Worm (Caenorhabditis elegans) whole organism, young adult: ENCODE data around the gene F08F8.11.

ENCODE experiments used
- B0035.1 ChIP-seq: sonication (generic microtip); optimal IDR thresholded peaks from 2 replicates; lab custom pipeline; 2016; ENCODE audit warnings: missing genetic modification characterization, mild to moderate bottlenecking, missing compliant biosample characterization, missing genotype, missing genetic modification reagents
- F10E7.11 ChIP-seq: sonication (generic microtip); optimal IDR thresholded peaks from 2 replicates; lab custom pipeline; 2017; ENCODE audit warnings: mild to moderate bottlenecking, missing genetic modification characterization, moderate library complexity, missing compliant biosample characterization
- F22D6.2 ChIP-seq: sonication (generic microtip); optimal IDR thresholded peaks from 2 replicates; lab custom pipeline; 2016; ENCODE audit warnings: mild to moderate bottlenecking, missing genetic modification characterization, missing compliant biosample characterization
- F52B5.7 ChIP-seq: sonication (generic microtip); optimal IDR thresholded peaks from 2 replicates; lab custom pipeline; 2016; ENCODE audit warnings: mild to moderate bottlenecking, missing genetic modification characterization, missing compliant biosample characterization
- Y53G8AR.9 ChIP-seq: fragments of 200-800 bp; sonication (Bioruptor generic); conservative IDR thresholded peaks from 2 replicates; pipeline ENCODE4 v1.3.6; 2022; ENCODE audit warnings: missing genetic modification reagents, missing genetic modification characterization, missing compliant biosample characterization
- Y56A3A.18 ChIP-seq: fragments of 200-800 bp; sonication (Bioruptor generic); IDR thresholded peaks from 2 replicates; pipeline ENCODE4 v1.3.6; 2022; ENCODE audit warnings: missing genetic modification reagents, missing genetic modification characterization, missing compliant biosample characterization
- Y67H2A.10 ChIP-seq: fragments of 200-800 bp; sonication (Bioruptor generic); conservative IDR thresholded peaks from 2 replicates; pipeline ENCODE4 v1.3.6; 2022; ENCODE audit warnings: missing genetic modification reagents, missing genetic modification characterization, missing compliant biosample characterization
- Y95B8A.8 ChIP-seq: fragments of 200-800 bp; sonication (Bioruptor generic); IDR thresholded peaks from 2 replicates; pipeline ENCODE4 v1.3.6; 2022; ENCODE audit warnings: missing genetic modification reagents, missing genetic modification characterization, missing compliant biosample characterization
- akir-1 ChIP-seq: fragments of 200-800 bp; sonication (Bioruptor generic); optimal IDR thresholded peaks from 2 replicates; lab custom pipeline; 2018; ENCODE audit warnings: mild to moderate bottlenecking, missing genetic modification characterization, moderate library complexity, missing compliant biosample characterization
- ama-1 ChIP-seq, 3 experiments: fragments of 150-350 bp in 1 of 3; sonication (generic microtip) in 2 of 3; optimal IDR thresholded peaks; 2 replicates each; lab custom pipeline; 2014 to 2018; ENCODE audit warnings: missing biosample characterization in 2 of 3, missing genetic modification characterization in 2 of 3, missing genetic modification reagents in 2 of 3
- aptf-3 ChIP-seq: fragments of 200-800 bp; sonication (Bioruptor generic); IDR thresholded peaks from 2 replicates; pipeline ENCODE4 v1.3.6; 2022; ENCODE audit warnings: missing genetic modification characterization, missing compliant biosample characterization
- atf-7 ChIP-seq: sonication (generic microtip); optimal IDR thresholded peaks from 2 replicates; lab custom pipeline; 2017; ENCODE audit warnings: mild to moderate bottlenecking, missing genetic modification characterization, missing compliant biosample characterization
- bed-2 ChIP-seq: fragments of 200-800 bp; sonication (Bioruptor generic); IDR thresholded peaks from 2 replicates; pipeline ENCODE4 v1.3.6; 2022; ENCODE audit warnings: missing genetic modification reagents, missing genetic modification characterization, missing compliant biosample characterization
- cebp-1 ChIP-seq, 2 experiments: fragments of 200-800 bp in 1 of 2; sonication (Bioruptor generic) in 1 of 2; sonication (generic microtip) in 1 of 2; IDR thresholded peaks in 1 of 2; optimal IDR thresholded peaks in 1 of 2; 2 replicates each; pipeline versions ENCODE4 v1.3.6 to Lab custom; 2017 to 2022; ENCODE audit warnings: missing compliant biosample characterization in 2 of 2, missing genetic modification characterization in 2 of 2, mild to moderate bottlenecking in 1 of 2, missing genetic modification reagents in 1 of 2, moderate library complexity in 1 of 2
- ceh-58 ChIP-seq: fragments of 200-800 bp; sonication (Bioruptor generic); IDR thresholded peaks from 2 replicates; pipeline ENCODE4 v1.3.6; 2022; ENCODE audit warnings: missing genetic modification characterization, missing compliant biosample characterization
- chd-7 ChIP-seq: sonication (generic microtip); optimal IDR thresholded peaks from 2 replicates; lab custom pipeline; 2016; ENCODE audit warnings: mild to moderate bottlenecking, missing genetic modification characterization, moderate library complexity, missing compliant biosample characterization
- dpff-1 ChIP-seq: sonication (generic microtip); optimal IDR thresholded peaks from 2 replicates; lab custom pipeline; 2017; ENCODE audit warnings: mild to moderate bottlenecking, missing genetic modification characterization, missing compliant biosample characterization
- dpl-1 ChIP-seq: fragments of 150-350 bp; optimal IDR thresholded peaks from 2 replicates; lab custom pipeline; 2014; ENCODE audit warnings: missing biosample characterization, missing genetic modification reagents, missing genetic modification characterization
- him-1 ChIP-seq: sonication (generic microtip); optimal IDR thresholded peaks from 2 replicates; lab custom pipeline; 2016; ENCODE audit warnings: missing genotype, missing genetic modification reagents, missing genetic modification characterization, missing compliant biosample characterization
- hlh-12 ChIP-seq: sonication (generic microtip); optimal IDR thresholded peaks from 2 replicates; lab custom pipeline; 2016; ENCODE audit warnings: missing genetic modification characterization, missing compliant biosample characterization
- hlh-26 ChIP-seq: fragments of 200-800 bp; sonication (Bioruptor generic); conservative IDR thresholded peaks from 2 replicates; pipeline ENCODE4 v1.3.6; 2022; ENCODE audit warnings: missing genetic modification reagents, missing genetic modification characterization, missing compliant biosample characterization
- let-526 ChIP-seq: fragments of 200-800 bp; sonication (Bioruptor generic); IDR thresholded peaks from 2 replicates; pipeline ENCODE4 v1.3.6; 2022; ENCODE audit warnings: missing genetic modification reagents, missing genetic modification characterization, missing compliant biosample characterization
- lin-40 ChIP-seq: sonication (generic microtip); optimal IDR thresholded peaks from 2 replicates; lab custom pipeline; 2016; ENCODE audit warnings: missing genetic modification characterization, mild to moderate bottlenecking, missing compliant biosample characterization, missing genotype, missing genetic modification reagents
- lin-54 ChIP-seq: fragments of 200-800 bp; sonication (Bioruptor generic); optimal IDR thresholded peaks from 2 replicates; lab custom pipeline; 2018; ENCODE audit warnings: mild to moderate bottlenecking, missing genetic modification characterization, missing compliant biosample characterization
- lsy-27 ChIP-seq: sonication (generic microtip); optimal IDR thresholded peaks from 2 replicates; lab custom pipeline; 2017; ENCODE audit warnings: missing genetic modification characterization, mild to moderate bottlenecking, missing compliant biosample characterization, antibody characterized with exemption, missing genotype, borderline replicate concordance; ENCODE audit not compliant: insufficient read depth
- mcd-1 ChIP-seq: fragments of 200-800 bp; sonication (Bioruptor generic); IDR thresholded peaks from 2 replicates; pipeline ENCODE4 v1.3.6; 2022; ENCODE audit warnings: missing genetic modification reagents, missing genetic modification characterization, missing compliant biosample characterization
- nfyb-1 ChIP-seq: fragments of 200-800 bp; sonication (Bioruptor generic); IDR thresholded peaks from 2 replicates; pipeline ENCODE4 v1.3.6; 2022; ENCODE audit warnings: missing genetic modification reagents, missing genetic modification characterization, missing compliant biosample characterization
- nhr-120 ChIP-seq: fragments of 200-800 bp; sonication (Bioruptor generic); IDR thresholded peaks from 2 replicates; pipeline ENCODE4 v1.3.6; 2022; ENCODE audit warnings: missing genetic modification characterization, missing compliant biosample characterization
- nhr-80 ChIP-seq: sonication (generic microtip); optimal IDR thresholded peaks from 2 replicates; lab custom pipeline; 2016; ENCODE audit warnings: missing genetic modification characterization, missing compliant biosample characterization
- pha-4 ChIP-seq: fragments of 150-350 bp; sonication (generic microtip); optimal IDR thresholded peaks from 2 replicates; lab custom pipeline; 2014; ENCODE audit warnings: missing biosample characterization, missing genetic modification reagents, missing genetic modification characterization
- sdz-38 ChIP-seq: sonication (generic microtip); optimal IDR thresholded peaks from 2 replicates; lab custom pipeline; 2016; ENCODE audit warnings: missing genotype, missing genetic modification characterization, missing compliant biosample characterization
- snpc-1.1 ChIP-seq: sonication (generic microtip); optimal IDR thresholded peaks from 2 replicates; lab custom pipeline; 2017; ENCODE audit warnings: missing genetic modification characterization, mild to moderate bottlenecking, missing compliant biosample characterization, antibody characterized with exemption, moderate library complexity, missing genotype, missing genetic modification reagents; ENCODE audit not compliant: insufficient read depth
- unc-130 ChIP-seq: sonication (generic microtip); optimal IDR thresholded peaks from 2 replicates; lab custom pipeline; 2016; ENCODE audit warnings: missing genetic modification reagents, missing genetic modification characterization, missing compliant biosample characterization
- zfh-2 ChIP-seq: fragments of 200-800 bp; sonication (Bioruptor generic); conservative IDR thresholded peaks from 2 replicates; pipeline ENCODE4 v1.3.6; 2022; ENCODE audit warnings: missing genetic modification reagents, missing genetic modification characterization, missing compliant biosample characterization
- zim-3 ChIP-seq: sonication (generic microtip); optimal IDR thresholded peaks from 2 replicates; lab custom pipeline; 2017; ENCODE audit warnings: mild to moderate bottlenecking, missing genetic modification characterization, moderate library complexity, missing compliant biosample characterization
- ztf-22 ChIP-seq: fragments of 200-800 bp; sonication (Bioruptor generic); optimal IDR thresholded peaks from 2 replicates; lab custom pipeline; 2018; ENCODE audit warnings: mild to moderate bottlenecking, missing genetic modification characterization, moderate library complexity, missing compliant biosample characterization
- ztf-26 ChIP-seq: sonication (generic microtip); optimal IDR thresholded peaks from 2 replicates; lab custom pipeline; 2017; ENCODE audit warnings: missing genetic modification characterization, missing compliant biosample characterization
- ztf-6 ChIP-seq: fragments of 200-800 bp; sonication (Bioruptor generic); IDR thresholded peaks from 2 replicates; pipeline ENCODE4 v1.3.6; 2022; ENCODE audit warnings: missing genetic modification reagents, missing genetic modification characterization, missing compliant biosample characterization

F08F8.11 gene

ce11 chrIII:7329155-7329732 lies 36.5 kb upstream of the F08F8.11 start, which contains the start of gene lab-2 (continued):
- TF ChIP-seq F52B5.7 (tag; lab: Kevin White, UChicago) (peak; percentile 67), Y56A3A.18 (GFP tag; lab: Robert Waterston, UW) (peak; percentile 65; the same call in 1 of the 2 replicates), nhr-120 (GFP tag; lab: Robert Waterston, UW) (no peak), zim-3 (tag; lab: Kevin White, UChicago) (peak; percentile 17), hlh-26 (GFP tag; lab: Robert Waterston, UW) (no peak), zfh-2 (GFP tag; lab: Robert Waterston, UW) (no peak), ceh-58 (GFP tag; lab: Robert Waterston, UW) (no peak), let-526 (GFP tag; lab: Robert Waterston, UW) (0 out of 2 replicates have a peak, but pooled peaks have one; percentile 9), atf-7 (peak; percentile 27), nfyb-1 (GFP tag; lab: Robert Waterston, UW) (peak; percentile 72; the same call in 1 of the 2 replicates), Y95B8A.8 (GFP tag; lab: Robert Waterston, UW) (0 out of 2 replicates have a peak, but pooled peaks have one; percentile 8), lin-40 (tag; lab: Kevin White, UChicago) (peak; percentile 18), Y53G8AR.9 (GFP tag; lab: Robert Waterston, UW) (peak; percentile 53; the same call in 1 of the 2 replicates), snpc-1.1 (tag; lab: Kevin White, UChicago) (no peak), ama-1 (optimal IDR thresholded peaks at IDR 0.05; lab: Kevin White, UChicago) (peak; percentile 51), ama-1 (GFP tag; optimal IDR thresholded peaks at IDR 0.05; lab: Kevin White, UChicago) (no peak), sdz-38 (tag; lab: Kevin White, UChicago) (no peak), akir-1 (GFP tag; lab: Kevin White, UChicago) (no peak), cebp-1 (GFP tag; IDR thresholded peaks at IDR 0.05; lab: Robert Waterston, UW) (no peak), cebp-1 (tag; optimal IDR thresholded peaks at IDR 0.05; lab: Kevin White, UChicago) (peak; percentile 33), ztf-6 (GFP tag; lab: Robert Waterston, UW) (no peak), hlh-12 (tag; lab: Kevin White, UChicago) (no peak), dpff-1 (tag; lab: Kevin White, UChicago) (peak; percentile 40), B0035.1 (tag; lab: Kevin White, UChicago) (peak; percentile 26), chd-7 (tag; lab: Kevin White, UChicago) (peak; percentile 52), bed-2 (GFP tag; lab: Robert Waterston, UW) (no peak), lsy-27 (no peak), dpl-1 (GFP tag; lab: Kevin White, UChicago) (no peak), unc-130 (GFP tag; lab: Kevin White, UChicago) (no peak), nhr-80 (tag; lab: Kevin White, UChicago) (no peak), him-1 (tag; lab: Kevin White, UChicago) (no peak), pha-4 (no peak), aptf-3 (GFP tag; lab: Robert Waterston, UW) (no peak), F10E7.11 (tag; lab: Kevin White, UChicago) (no peak), ztf-22 (GFP tag; lab: Kevin White, UChicago) (no peak)

ce11 chrIII:7331671-7332070 lies 34.0 kb upstream of the F08F8.11 start:
- no peak for TF ChIP-seq Y67H2A.10 (GFP tag; lab: Robert Waterston, UW)
- TF ChIP-seq pha-4, result no peak
- no peak for TF ChIP-seq mcd-1 (GFP tag; lab: Robert Waterston, UW)
- TF ChIP-seq F22D6.2 (tag; lab: Kevin White, UChicago), result no peak
- TF ChIP-seq ztf-26 (tag; lab: Kevin White, UChicago), result no peak
- no peak for TF ChIP-seq lin-54 (GFP tag; lab: Kevin White, UChicago)
